Fruit fly (Drosophila melanogaster) whole organism, adult: Measurements from ENCODE around the gene CG10068.

ENCODE experiments used
- CG11617 ChIP-seq: fragments of 200-800 bp; sonication (Bioruptor generic); optimal IDR thresholded peaks from 2 replicates; lab custom pipeline; 2017; ENCODE audit warnings: mild to moderate bottlenecking, missing biosample characterization, missing genetic modification reagents, missing genetic modification characterization
- CG12768 ChIP-seq: fragments of 200-800 bp; sonication (Bioruptor generic); optimal IDR thresholded peaks from 2 replicates; lab custom pipeline; 2017; ENCODE audit warnings: missing biosample characterization, missing genetic modification characterization, mild to moderate bottlenecking, moderate library complexity, missing genetic modification reagents
- CG14711 ChIP-seq: fragments of 200-800 bp; sonication (Bioruptor generic); optimal IDR thresholded peaks from 2 replicates; lab custom pipeline; 2018; ENCODE audit warnings: missing biosample characterization, mild to moderate bottlenecking, missing genetic modification characterization, moderate library complexity
- CG1620 ChIP-seq: fragments of 200-800 bp; sonication (Bioruptor generic); optimal IDR thresholded peaks from 2 replicates; lab custom pipeline; 2016; ENCODE audit warnings: missing biosample characterization, missing genetic modification characterization
- CG33017 ChIP-seq: fragments of 200-800 bp; sonication (Bioruptor generic); optimal IDR thresholded peaks from 2 replicates; lab custom pipeline; 2018; ENCODE audit warnings: missing biosample characterization, mild to moderate bottlenecking, missing genetic modification characterization, moderate library complexity
- CG5204 ChIP-seq: fragments of 200-800 bp; sonication (Bioruptor generic); optimal IDR thresholded peaks from 2 replicates; lab custom pipeline; 2016; ENCODE audit warnings: missing biosample characterization, missing genetic modification characterization
- CG7045 ChIP-seq: fragments of 200-800 bp; sonication (Bioruptor generic); optimal IDR thresholded peaks from 2 replicates; lab custom pipeline; 2017; ENCODE audit warnings: missing biosample characterization, mild to moderate bottlenecking, missing genetic modification characterization
- CG7101 ChIP-seq: fragments of 200-800 bp; sonication (Bioruptor generic); optimal IDR thresholded peaks from 2 replicates; lab custom pipeline; 2018; ENCODE audit warnings: missing biosample characterization, mild to moderate bottlenecking, missing genetic modification characterization, moderate library complexity
- Clk ChIP-seq: fragments of 200-800 bp; sonication (Bioruptor generic); optimal IDR thresholded peaks from 2 replicates; lab custom pipeline; 2017; ENCODE audit warnings: missing biosample characterization, missing genetic modification characterization
- Crg-1 ChIP-seq: fragments of 200-800 bp; sonication (Bioruptor generic); optimal IDR thresholded peaks from 2 replicates; lab custom pipeline; 2016; ENCODE audit warnings: missing biosample characterization, missing genetic modification characterization
- Hr96 ChIP-seq: fragments of 200-800 bp; sonication (Bioruptor generic); optimal IDR thresholded peaks from 2 replicates; lab custom pipeline; 2016; ENCODE audit warnings: missing biosample characterization, missing genetic modification characterization
- Mnt ChIP-seq: fragments of 200-800 bp; sonication (Bioruptor generic); optimal IDR thresholded peaks from 2 replicates; lab custom pipeline; 2016; ENCODE audit warnings: missing biosample characterization, mild to moderate bottlenecking, missing genetic modification characterization
- bab1 ChIP-seq: fragments of 200-800 bp; sonication (Bioruptor generic); optimal IDR thresholded peaks from 3 replicates; lab custom pipeline; 2019; ENCODE audit warnings: missing biosample characterization, mild to moderate bottlenecking, missing genetic modification characterization, moderate library complexity
- cic ChIP-seq: fragments of 200-800 bp; sonication (Bioruptor generic); optimal IDR thresholded peaks from 2 replicates; lab custom pipeline; 2017; ENCODE audit warnings: missing biosample characterization, mild to moderate bottlenecking, missing genetic modification characterization, moderate library complexity
- cnc ChIP-seq, 2 experiments: fragments of >200 bp; optimal IDR thresholded peaks; 2 replicates each; lab custom pipeline; 2017
- kay ChIP-seq: fragments of 200-800 bp; sonication (Bioruptor generic); peaks from one replicate; lab custom pipeline; 2016; ENCODE audit warnings: missing biosample characterization, missing genetic modification characterization, borderline replicate concordance
- ovo ChIP-seq: fragments of 200-800 bp; sonication (Bioruptor generic); optimal IDR thresholded peaks from 2 replicates; lab custom pipeline; 2016; ENCODE audit warnings: missing biosample characterization, missing genetic modification characterization
- pad ChIP-seq: fragments of 200-800 bp; sonication (Bioruptor generic); optimal IDR thresholded peaks from 3 replicates; lab custom pipeline; 2017; ENCODE audit warnings: missing biosample characterization, missing genetic modification characterization, mild to moderate bottlenecking, moderate library complexity, missing genetic modification reagents
- tj ChIP-seq: fragments of 200-800 bp; sonication (Bioruptor generic); optimal IDR thresholded peaks from 3 replicates; lab custom pipeline; 2017; ENCODE audit warnings: missing biosample characterization, mild to moderate bottlenecking, missing genetic modification characterization, moderate library complexity
- toe ChIP-seq: fragments of 200-800 bp; sonication (Bioruptor generic); optimal IDR thresholded peaks from 2 replicates; lab custom pipeline; 2016; ENCODE audit warnings: missing biosample characterization, missing genetic modification characterization

The CG10068 gene

DNA sequence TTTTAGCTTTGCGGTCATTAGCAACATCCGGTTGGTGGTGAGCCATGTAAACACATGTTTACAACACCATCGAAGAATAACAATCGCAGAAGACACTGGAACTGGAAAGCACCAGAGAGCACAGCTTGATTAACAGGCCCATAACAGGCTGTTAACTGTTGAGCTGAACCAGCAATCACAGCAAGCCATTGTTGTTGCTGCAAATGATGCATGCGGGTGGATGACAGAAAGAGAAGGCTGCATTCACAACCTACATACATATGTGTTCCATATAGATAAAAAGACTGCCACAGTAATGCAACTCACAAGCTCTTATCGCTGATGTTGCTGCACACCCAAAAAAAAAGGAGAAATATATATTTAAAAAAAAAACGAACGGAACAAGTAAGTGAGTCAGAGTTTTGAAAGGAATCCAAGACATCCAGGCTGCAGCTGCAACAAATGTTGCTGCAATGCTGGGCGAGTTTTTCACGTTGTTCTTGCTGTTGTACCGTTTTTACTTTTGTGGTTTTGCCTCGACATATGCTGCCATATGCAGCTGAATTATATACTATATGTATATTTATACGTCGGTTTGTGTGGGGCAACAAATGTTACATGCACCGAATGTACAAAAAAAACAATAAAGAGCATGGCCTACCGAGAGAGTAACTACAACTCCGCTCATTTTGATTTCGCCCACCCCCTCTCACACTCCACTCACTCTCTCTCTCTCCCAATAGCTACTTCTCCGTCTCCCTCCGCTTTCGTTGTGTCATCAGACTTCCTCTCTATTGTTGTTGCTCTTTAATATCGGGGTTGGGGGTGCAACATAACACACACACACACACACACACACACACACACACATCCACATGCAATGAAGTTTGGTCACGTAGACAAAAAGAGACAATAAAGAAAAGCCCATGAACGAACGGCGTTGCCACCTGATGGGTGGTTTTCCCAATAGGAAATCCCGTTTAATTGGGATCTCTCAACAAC lies 24.7 kb downstream of the CG10068 start:
- no peak for TF ChIP-seq Mnt
- TF ChIP-seq ovo = no peak
- TF ChIP-seq tj (GFP tag; lab: Kevin White, UChicago) = peak; percentile 29
- TF ChIP-seq kay = no peak

- TF ChIP-seq bab1 (GFP tag; lab: Kevin White, UChicago) (no peak), CG12768 (GFP tag; lab: Kevin White, UChicago) (no peak), Crg-1 (GFP tag; lab: Kevin White, UChicago) (no peak), CG5204 (GFP tag; lab: Kevin White, UChicago) (no peak), kay (no peak)
Observed at dm6 chr3R:7094368-7094767, 33.5 kb downstream of the CG10068 start.

- TF ChIP-seq CG12768 (GFP tag; lab: Kevin White, UChicago) = peak; percentile 12
- no peak for TF ChIP-seq Crg-1 (GFP tag; lab: Kevin White, UChicago)
- no peak for TF ChIP-seq CG7045 (GFP tag; lab: Kevin White, UChicago)
- TF ChIP-seq CG11617 (GFP tag; lab: Kevin White, UChicago) = peak; percentile 30
- TF ChIP-seq CG7101 = peak; percentile 32
- TF ChIP-seq CG14711 (tag; lab: Kevin White, UChicago) = peak; percentile 35
Observed at dm6 chr3R:7093592-7093991, 34.2 kb downstream of the CG10068 start.

dm6 chr3R:7091904-7092303 lies 35.9 kb downstream of the CG10068 start:
- TF ChIP-seq CG14711 (tag; lab: Kevin White, UChicago) (peak; percentile 80), CG5204 (GFP tag; lab: Kevin White, UChicago) (no peak), kay (peak; percentile 71)

DNA sequence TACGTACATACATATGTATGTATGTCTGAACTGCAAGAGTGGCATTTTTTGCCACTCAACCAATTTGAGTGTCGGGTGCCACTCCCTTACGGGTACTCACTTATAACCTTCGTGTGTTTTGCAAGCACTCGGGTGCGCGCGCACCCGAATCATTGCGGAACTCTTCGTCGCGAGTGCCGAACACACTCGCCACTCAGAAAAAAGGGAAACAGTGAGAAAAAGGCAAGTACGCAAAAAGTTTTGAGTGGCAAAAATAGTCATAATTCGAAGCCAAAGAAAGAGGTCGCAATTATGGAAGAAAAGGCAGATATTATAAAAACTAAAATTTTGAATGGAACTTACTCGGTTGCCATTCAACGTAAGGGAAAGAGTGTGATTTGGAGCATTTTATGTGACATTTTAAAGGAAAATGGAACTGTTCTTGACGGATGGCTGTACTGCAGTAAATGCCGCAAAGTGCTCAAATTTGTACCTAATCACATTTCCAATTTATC lies 37.4 kb downstream of the CG10068 start:
- TF ChIP-seq kay (no peak), tj (GFP tag; lab: Kevin White, UChicago) (peak; percentile 97), CG7101 (no peak), ovo (no peak), cic (peak; percentile 21), CG11617 (GFP tag; lab: Kevin White, UChicago) (no peak), CG5204 (GFP tag; lab: Kevin White, UChicago) (no peak), CG7045 (GFP tag; lab: Kevin White, UChicago) (no peak), bab1 (GFP tag; lab: Kevin White, UChicago) (no peak), Clk (GFP tag; lab: Kevin White, UChicago) (no peak), CG14711 (tag; lab: Kevin White, UChicago) (no peak), Mnt (peak; percentile 20), Hr96 (GFP tag; lab: Kevin White, UChicago) (no peak), pad (GFP tag; lab: Kevin White, UChicago) (no peak)

- TF ChIP-seq kay = peak; percentile 92
- TF ChIP-seq CG11617 (GFP tag; lab: Kevin White, UChicago) = no peak
Observed at dm6 chr3R:7089522-7090336, 38.1 kb downstream of the CG10068 start.

DNA sequence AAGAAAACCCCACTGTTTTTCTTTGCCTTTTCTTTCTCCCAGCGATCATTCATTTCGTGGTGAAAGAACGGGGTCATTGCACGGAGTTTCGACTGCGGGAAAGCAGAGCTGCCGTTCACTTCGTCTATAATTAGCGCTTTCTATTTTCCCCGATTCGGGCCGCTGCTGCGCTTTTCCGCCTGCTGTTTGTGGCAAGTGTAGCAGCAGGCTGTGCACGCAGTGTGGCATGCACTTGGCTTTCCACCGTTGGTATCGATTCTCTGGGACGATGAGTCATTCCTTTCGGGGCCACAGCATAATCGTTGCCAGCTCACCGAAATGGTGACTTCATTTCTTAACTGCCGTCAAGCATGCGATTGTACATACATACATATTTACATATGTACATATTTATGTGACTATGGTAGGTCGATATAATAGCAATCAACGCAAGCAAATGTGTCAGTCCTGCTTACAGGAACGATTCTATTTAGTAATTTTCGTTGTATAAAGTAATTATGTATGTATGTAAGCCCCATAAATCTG lies 38.9 kb downstream of the CG10068 start:
- no peak for TF ChIP-seq tj (GFP tag; lab: Kevin White, UChicago)
- TF ChIP-seq ovo = peak; percentile 3

- TF ChIP-seq CG33017 = no peak
- TF ChIP-seq CG11617 (GFP tag; lab: Kevin White, UChicago) = no peak
- TF ChIP-seq toe (GFP tag; lab: Kevin White, UChicago) = no peak
- TF ChIP-seq CG5204 (GFP tag; lab: Kevin White, UChicago) = no peak
- no peak for TF ChIP-seq Crg-1 (GFP tag; lab: Kevin White, UChicago)
- TF ChIP-seq CG12768 (GFP tag; lab: Kevin White, UChicago) = no peak
- no peak for TF ChIP-seq CG1620 (GFP tag; lab: Kevin White, UChicago)
- no peak for TF ChIP-seq ovo
- TF ChIP-seq CG14711 (tag; lab: Kevin White, UChicago) = no peak
- no peak for TF ChIP-seq cnc (optimal IDR thresholded peaks at IDR 0.05; lab: Kevin White, UChicago)
- no peak for TF ChIP-seq Mnt
- TF ChIP-seq Hr96 (GFP tag; lab: Kevin White, UChicago) = no peak
Observed at dm6 chr3R:7087904-7088303, 39.9 kb downstream of the CG10068 start.
